Worm (Caenorhabditis elegans): ENCODE data around the gene F45G2.7.

The F45G2.7 gene

DNA sequence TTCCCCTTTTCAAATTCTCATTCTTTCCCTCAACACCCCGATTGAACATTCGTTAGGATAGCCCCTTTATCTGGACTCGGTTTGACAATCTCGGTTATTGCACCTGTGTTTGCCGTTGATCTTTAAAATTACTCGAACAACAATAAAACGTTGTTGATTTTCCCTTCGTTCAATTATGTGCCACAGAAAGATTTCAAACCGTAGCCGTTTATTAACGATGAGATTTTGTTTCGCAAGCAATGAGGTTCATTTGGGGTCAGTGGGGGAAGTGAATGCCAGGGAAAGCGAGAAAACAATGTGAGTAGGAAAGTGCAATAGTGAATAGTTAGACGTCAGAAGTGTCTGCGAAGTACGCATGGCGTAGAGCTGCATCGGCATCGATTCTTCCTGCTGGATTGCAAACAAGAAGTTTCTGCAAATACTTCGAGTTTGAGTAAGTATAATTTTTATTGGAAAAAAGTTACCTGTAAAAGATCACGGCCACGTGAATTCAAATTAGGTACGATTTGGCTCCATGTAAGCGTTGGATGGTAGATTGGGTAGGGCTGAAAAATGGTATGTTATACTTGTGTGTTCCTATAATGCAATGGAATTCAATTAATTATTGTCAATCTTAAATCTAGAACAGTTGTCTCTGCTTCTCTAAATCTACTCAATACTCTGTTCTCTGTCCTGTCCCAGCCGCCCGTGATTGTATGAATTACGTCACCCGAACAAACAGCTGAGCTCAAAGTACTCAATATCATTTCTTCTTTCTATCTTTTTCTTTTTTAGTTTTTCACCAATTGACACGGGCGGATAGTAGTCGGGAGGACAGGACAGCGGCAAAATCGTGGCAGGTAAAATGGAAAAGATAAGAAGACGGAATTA, 30.4 kb upstream of the F45G2.7 start, which contains the start of gene kel-3 (continued):
- peak; percentile 4 for TF ChIP-seq hlh-17 (GFP tag; optimal IDR thresholded peaks at IDR 0.05; ENCODE audit: borderline replicate concordance)
- TF ChIP-seq lin-15B (tag; optimal IDR thresholded peaks at IDR 0.05), result no peak
- TF ChIP-seq mep-1 (tag; optimal IDR thresholded peaks at IDR 0.05), result peak; percentile 54
- peak; percentile 33 to 47 for TF ChIP-seq efl-1 (optimal IDR thresholded peaks at IDR 0.05)
- TF ChIP-seq efl-1 (GFP tag; optimal IDR thresholded peaks at IDR 0.05 in 1 of 2), result peak; percentile 31 to 95
- no peak for TF ChIP-seq zag-1 (tag; optimal IDR thresholded peaks at IDR 0.05)
- TF ChIP-seq ceh-82 (tag; optimal IDR thresholded peaks at IDR 0.05), result peak in 1 of 3 experiments; percentile 39
- peak; percentile 78 for TF ChIP-seq hpl-2 (GFP tag; optimal IDR thresholded peaks at IDR 0.05)
- peak; percentile 26 for TF ChIP-seq C16A3.4 (tag; optimal IDR thresholded peaks at IDR 0.05)
- TF ChIP-seq skn-1 (tag; optimal IDR thresholded peaks at IDR 0.05), result peak; percentile 26
- peak; percentile 81 for TF ChIP-seq nhr-90 (tag; optimal IDR thresholded peaks at IDR 0.05; ENCODE audit: poor library complexity)
- no peak for TF ChIP-seq sox-4 (tag; optimal IDR thresholded peaks at IDR 0.05)
- no peak for TF ChIP-seq irx-1 (tag; optimal IDR thresholded peaks at IDR 0.05)
- peak; percentile 36 to 68 (median 42) for TF ChIP-seq dpl-1 (GFP tag; optimal IDR thresholded peaks at IDR 0.05)
- TF ChIP-seq vab-15 (tag; optimal IDR thresholded peaks at IDR 0.05), result no peak
- TF ChIP-seq nhr-20 (tag; optimal IDR thresholded peaks at IDR 0.05), result peak; percentile 75
- peak; percentile 86 for TF ChIP-seq unc-130 (tag; optimal IDR thresholded peaks at IDR 0.05)
- no peak for TF ChIP-seq ces-1 (GFP tag; optimal IDR thresholded peaks at IDR 0.05)
- peak; percentile 6 for TF ChIP-seq F16B12.6 (tag; optimal IDR thresholded peaks at IDR 0.05)
- TF ChIP-seq swsn-7 (tag; optimal IDR thresholded peaks at IDR 0.05), result peak; percentile 0
- TF ChIP-seq unc-30 (tag; optimal IDR thresholded peaks at IDR 0.05), result no peak
- peak; percentile 25 for TF ChIP-seq zip-4 (GFP tag; optimal IDR thresholded peaks at IDR 0.05)
- peak; percentile 72 for TF ChIP-seq ztf-4 (tag; optimal IDR thresholded peaks at IDR 0.05)
- TF ChIP-seq sup-37 (GFP tag; optimal IDR thresholded peaks at IDR 0.05), result peak; percentile 36
- 0 out of 2 replicates have a peak, but pooled peaks have one; percentile 23 for TF ChIP-seq mab-9 (GFP tag; IDR thresholded peaks at IDR 0.05)
- no peak for TF ChIP-seq efl-3 (GFP tag; optimal IDR thresholded peaks at IDR 0.05)
- peak; percentile 56 for TF ChIP-seq nhr-84 (tag; optimal IDR thresholded peaks at IDR 0.05)
- TF ChIP-seq ceh-8 (GFP tag; optimal IDR thresholded peaks at IDR 0.05), result no peak
- no peak for TF ChIP-seq pqm-1 (tag; optimal IDR thresholded peaks at IDR 0.05)
- TF ChIP-seq nhr-19 (GFP tag; conservative IDR thresholded peaks at IDR 0.05), result peak; percentile 85
- no peak for TF ChIP-seq hlh-4 (tag; optimal IDR thresholded peaks at IDR 0.05)
- peak in 4 of 6 experiments; percentile 69 to 94 (median 76) for TF ChIP-seq elt-3 (tag; optimal IDR thresholded peaks at IDR 0.05)
- TF ChIP-seq lin-13 (GFP tag; optimal IDR thresholded peaks at IDR 0.05), result peak; percentile 39
- no peak for TF ChIP-seq fkh-8 (tag; optimal IDR thresholded peaks at IDR 0.05)
- TF ChIP-seq snu-23 (GFP tag; optimal IDR thresholded peaks at IDR 0.05), result peak; percentile 75
- peak; percentile 68 for TF ChIP-seq jun-1 (tag; optimal IDR thresholded peaks at IDR 0.05)
- peak; percentile 98 for TF ChIP-seq ama-1 (optimal IDR thresholded peaks at IDR 0.05)
- peak; percentile 21 for TF ChIP-seq C34B4.2 (tag; optimal IDR thresholded peaks at IDR 0.05)
- TF ChIP-seq C04F5.9 (tag; optimal IDR thresholded peaks at IDR 0.05), result no peak
- TF ChIP-seq nhr-28 (tag; optimal IDR thresholded peaks at IDR 0.05), result no peak
- no peak for TF ChIP-seq egl-13 (tag; optimal IDR thresholded peaks at IDR 0.05)
- TF ChIP-seq pag-3 (tag; optimal IDR thresholded peaks at IDR 0.05; ENCODE audit: borderline replicate concordance, insufficient read depth), result no peak
- TF ChIP-seq mef-2 (tag; optimal IDR thresholded peaks at IDR 0.05), result no peak
- peak; percentile 91 for TF ChIP-seq lin-14 (GFP tag; optimal IDR thresholded peaks at IDR 0.05)
- peak; percentile 66 for TF ChIP-seq elt-2 (tag; optimal IDR thresholded peaks at IDR 0.05)
- TF ChIP-seq snpc-4 (tag; optimal IDR thresholded peaks at IDR 0.05), result no peak
- peak; percentile 20 for TF ChIP-seq nhr-77 (tag; optimal IDR thresholded peaks at IDR 0.05)
- TF ChIP-seq ceh-88 (GFP tag; IDR thresholded peaks at IDR 0.05), result peak; percentile 71
- TF ChIP-seq isw-1 (GFP tag; IDR thresholded peaks at IDR 0.05), result no peak
- peak; percentile 31 for TF ChIP-seq xbp-1 (tag; optimal IDR thresholded peaks at IDR 0.05)
- no peak for TF ChIP-seq egl-27 (tag; optimal IDR thresholded peaks at IDR 0.05)

Data from whole organism, L1 larva.